Fruit fly (Drosophila melanogaster) whole organism, embryonic: ENCODE measurements around the gene CG12420.

Experiments used
- Aef1 ChIP-seq: fragments of 200-800 bp; sonication (Bioruptor generic); IDR thresholded peaks from 3 replicates; pipeline ENCODE4 v1.3.6; 2022; ENCODE audit warnings: missing biosample characterization, missing genetic modification characterization
- CG10959 ChIP-seq: fragments of 200-800 bp; sonication (Bioruptor generic); IDR thresholded peaks from 2 replicates; pipeline ENCODE4 v1.3.6; 2022; ENCODE audit warnings: missing biosample characterization, missing genetic modification characterization
- CG11247 ChIP-seq: fragments of 200-800 bp; sonication (Bioruptor generic); IDR thresholded peaks from 2 replicates; pipeline ENCODE4 v1.3.6; 2022; ENCODE audit warnings: missing biosample characterization, missing genetic modification characterization
- CG12219 ChIP-seq: fragments of 200-800 bp; sonication (Bioruptor generic); optimal IDR thresholded peaks from 3 replicates; lab custom pipeline; 2018; ENCODE audit warnings: missing biosample characterization, mild to moderate bottlenecking, missing genetic modification characterization
- CG13296 ChIP-seq: fragments of 200-800 bp; sonication (Bioruptor generic); optimal IDR thresholded peaks from 3 replicates; lab custom pipeline; 2018; ENCODE audit warnings: missing biosample characterization, mild to moderate bottlenecking, missing genetic modification characterization
- CG13775 ChIP-seq: fragments of 200-800 bp; sonication (Bioruptor generic); optimal IDR thresholded peaks from 3 replicates; lab custom pipeline; 2017; ENCODE audit warnings: missing biosample characterization, mild to moderate bottlenecking, missing genetic modification characterization
- CG14441 ChIP-seq: fragments of 200-800 bp; sonication (Bioruptor generic); IDR thresholded peaks from 2 replicates; pipeline ENCODE4 v1.3.6; 2022; ENCODE audit warnings: missing biosample characterization, missing genetic modification characterization
- CG1529 ChIP-seq: fragments of 200-800 bp; sonication (Bioruptor generic); optimal IDR thresholded peaks from 3 replicates; lab custom pipeline; 2018; ENCODE audit warnings: missing biosample characterization, missing genetic modification characterization
- CG15514 ChIP-seq: fragments of 200-800 bp; sonication (Bioruptor generic); optimal IDR thresholded peaks from 3 replicates; lab custom pipeline; 2017; ENCODE audit warnings: missing biosample characterization, missing genetic modification characterization, mild to moderate bottlenecking, moderate library complexity, missing genetic modification reagents
- CG16815 ChIP-seq: fragments of 200-800 bp; sonication (Bioruptor generic); optimal IDR thresholded peaks from 3 replicates; lab custom pipeline; 2017; ENCODE audit warnings: missing biosample characterization, mild to moderate bottlenecking, missing genetic modification characterization
- CG16863 ChIP-seq: fragments of 200-800 bp; sonication (Bioruptor generic); optimal IDR thresholded peaks from 3 replicates; lab custom pipeline; 2016; ENCODE audit warnings: missing biosample characterization, missing genetic modification characterization
- CG18262 ChIP-seq: fragments of 200-800 bp; optimal IDR thresholded peaks from 3 replicates; lab custom pipeline; 2019; ENCODE audit warnings: missing biosample characterization, mild to moderate bottlenecking, missing genetic modification characterization, moderate library complexity
- CG1832 ChIP-seq: fragments of 200-800 bp; sonication (Bioruptor generic); optimal IDR thresholded peaks from 2 replicates; lab custom pipeline; 2017; ENCODE audit warnings: missing biosample characterization, mild to moderate bottlenecking, missing genetic modification characterization, inconsistent platforms
- CG2712 ChIP-seq: fragments of 200-800 bp; optimal IDR thresholded peaks from 3 replicates; lab custom pipeline; 2019; ENCODE audit warnings: missing biosample characterization, mild to moderate bottlenecking, missing genetic modification characterization, moderate library complexity
- CG32767 ChIP-seq: fragments of 200-800 bp; sonication (Bioruptor generic); IDR thresholded peaks from 2 replicates; pipeline ENCODE4 v1.3.6; 2022; ENCODE audit warnings: missing biosample characterization, missing genetic modification characterization
- CG4707 ChIP-seq: fragments of 200-800 bp; sonication (Bioruptor generic); optimal IDR thresholded peaks from 2 replicates; lab custom pipeline; 2018; ENCODE audit warnings: missing biosample characterization, mild to moderate bottlenecking, missing genetic modification characterization, moderate library complexity
- CG5180 ChIP-seq: fragments of 200-800 bp; sonication (Bioruptor generic); optimal IDR thresholded peaks from 3 replicates; lab custom pipeline; 2017; ENCODE audit warnings: missing biosample characterization, missing genetic modification characterization, mild to moderate bottlenecking, moderate library complexity, missing genetic modification reagents
- CG7786 ChIP-seq: fragments of 200-800 bp; sonication (Bioruptor generic); optimal IDR thresholded peaks from 2 replicates; lab custom pipeline; 2016; ENCODE audit warnings: missing biosample characterization, missing genetic modification characterization
- CG8478 ChIP-seq: fragments of >200 bp; optimal IDR thresholded peaks from 2 replicates; lab custom pipeline; 2018
- Dbx ChIP-seq: fragments of 200-800 bp; sonication (Bioruptor generic); IDR thresholded peaks from 3 replicates; pipeline ENCODE4 v1.3.6; 2022; ENCODE audit warnings: missing biosample characterization, missing genetic modification characterization
- Deaf1 ChIP-seq: fragments of 200-800 bp; optimal IDR thresholded peaks from 3 replicates; lab custom pipeline; 2019; ENCODE audit warnings: missing biosample characterization, mild to moderate bottlenecking, missing genetic modification characterization, moderate library complexity
- HLHmδ ChIP-seq: fragments of 200-800 bp; sonication (Bioruptor generic); optimal IDR thresholded peaks from 2 replicates; lab custom pipeline; 2018; ENCODE audit warnings: missing biosample characterization, mild to moderate bottlenecking, missing genetic modification characterization, moderate library complexity
- HmgZ ChIP-seq: fragments of 200-800 bp; sonication (Bioruptor generic); optimal IDR thresholded peaks from 2 replicates; lab custom pipeline; 2018; ENCODE audit warnings: missing biosample characterization, mild to moderate bottlenecking, missing genetic modification characterization
- Hr51 ChIP-seq, 2 experiments: fragments of 200-800 bp; sonication (Bioruptor generic); optimal IDR thresholded peaks; 2 replicates in 1 of 2; 3 replicates in 1 of 2; lab custom pipeline; 2016 to 2018; ENCODE audit warnings: missing biosample characterization in 2 of 2, missing genetic modification characterization in 2 of 2, mild to moderate bottlenecking in 1 of 2, moderate library complexity in 1 of 2
- MESR4 ChIP-seq: fragments of 200-800 bp; sonication (Bioruptor generic); optimal IDR thresholded peaks from 2 replicates; lab custom pipeline; 2018; ENCODE audit warnings: missing biosample characterization, mild to moderate bottlenecking, missing genetic modification characterization, moderate library complexity
- Mad ChIP-seq: fragments of 200-800 bp; sonication (Bioruptor generic); optimal IDR thresholded peaks from 2 replicates; lab custom pipeline; 2016; ENCODE audit warnings: missing biosample characterization, missing genetic modification characterization
- Med ChIP-seq: fragments of 200-800 bp; sonication (Bioruptor generic); peaks from one replicate; lab custom pipeline; 2016; ENCODE audit warnings: missing biosample characterization, missing genetic modification characterization, mild to moderate bottlenecking, inconsistent platforms, moderate library complexity
- Xrp1 ChIP-seq: fragments of 200-800 bp; sonication (Bioruptor generic); IDR thresholded peaks from 2 replicates; pipeline ENCODE4 v1.3.6; 2022; ENCODE audit warnings: missing biosample characterization, missing genetic modification characterization
- br ChIP-seq: fragments of >200 bp; optimal IDR thresholded peaks from 2 replicates; lab custom pipeline; 2017
- chn ChIP-seq: fragments of 200-800 bp; sonication (Bioruptor generic); optimal IDR thresholded peaks from 2 replicates; lab custom pipeline; 2016; ENCODE audit warnings: missing biosample characterization, missing genetic modification characterization
- cwo ChIP-seq: fragments of 200-800 bp; sonication (Bioruptor generic); optimal IDR thresholded peaks from 3 replicates; lab custom pipeline; 2017; ENCODE audit warnings: missing biosample characterization, missing genetic modification characterization, mild to moderate bottlenecking, moderate library complexity, missing genetic modification reagents
- emc ChIP-seq: fragments of 200-800 bp; sonication (Bioruptor generic); optimal IDR thresholded peaks from 2 replicates; lab custom pipeline; 2016; ENCODE audit warnings: missing biosample characterization, missing genetic modification characterization
- esg ChIP-seq: fragments of 200-800 bp; sonication (Bioruptor generic); conservative IDR thresholded peaks from 2 replicates; pipeline ENCODE4 v1.3.6; 2022; ENCODE audit warnings: missing biosample characterization, missing genetic modification characterization
- eve ChIP-seq, 2 experiments: fragments of >200 bp; optimal IDR thresholded peaks; 2 replicates each; lab custom pipeline; 2017; ENCODE audit warnings: missing biosample characterization in 2 of 2, missing genetic modification characterization in 2 of 2
- hbn ChIP-seq: fragments of 200-800 bp; sonication (Bioruptor generic); IDR thresholded peaks from 2 replicates; pipeline ENCODE4 v1.3.6; 2022; ENCODE audit warnings: missing biosample characterization, missing genetic modification characterization; ENCODE audit not compliant: partially characterized antibody
- klu ChIP-seq: fragments of 200-800 bp; sonication (Bioruptor generic); IDR thresholded peaks from 2 replicates; pipeline ENCODE4 v1.3.6; 2022; ENCODE audit warnings: missing biosample characterization, missing genetic modification characterization
- mld ChIP-seq: fragments of 200-800 bp; sonication (Bioruptor generic); IDR thresholded peaks from 3 replicates; pipeline ENCODE4 v1.3.6; 2022; ENCODE audit warnings: missing biosample characterization, missing genetic modification characterization; ENCODE audit not compliant: partially characterized antibody
- nau ChIP-seq: fragments of 200-800 bp; sonication (Bioruptor generic); optimal IDR thresholded peaks from 3 replicates; lab custom pipeline; 2017; ENCODE audit warnings: missing biosample characterization, mild to moderate bottlenecking, missing genetic modification characterization, missing genetic modification reagents
- nmo ChIP-seq: fragments of 200-800 bp; sonication (Bioruptor generic); optimal IDR thresholded peaks from 2 replicates; lab custom pipeline; 2018; ENCODE audit warnings: missing biosample characterization, mild to moderate bottlenecking, missing genetic modification characterization, moderate library complexity
- phol ChIP-seq: fragments of 200-800 bp; sonication (Bioruptor generic); optimal IDR thresholded peaks from 3 replicates; lab custom pipeline; 2018; ENCODE audit warnings: missing biosample characterization, mild to moderate bottlenecking, missing genetic modification characterization, moderate library complexity
- pita ChIP-seq: fragments of 200-800 bp; sonication (Bioruptor generic); optimal IDR thresholded peaks from 2 replicates; lab custom pipeline; 2017; ENCODE audit warnings: missing biosample characterization, mild to moderate bottlenecking, missing genetic modification characterization
- pros ChIP-seq: fragments of 200-800 bp; sonication (Bioruptor generic); optimal IDR thresholded peaks from 3 replicates; lab custom pipeline; 2019; ENCODE audit warnings: missing biosample characterization, mild to moderate bottlenecking, missing genetic modification characterization, moderate library complexity
- pzg ChIP-seq: fragments of 200-800 bp; sonication (Bioruptor generic); optimal IDR thresholded peaks from 3 replicates; lab custom pipeline; 2018; ENCODE audit warnings: missing biosample characterization, mild to moderate bottlenecking, missing genetic modification characterization, moderate library complexity
- sd ChIP-seq: fragments of 200-800 bp; sonication (Bioruptor generic); optimal IDR thresholded peaks from 3 replicates; lab custom pipeline; 2018; ENCODE audit warnings: missing biosample characterization, mild to moderate bottlenecking, missing genetic modification characterization, moderate library complexity
- sima ChIP-seq: fragments of 200-800 bp; sonication (Bioruptor generic); optimal IDR thresholded peaks from 2 replicates; lab custom pipeline; 2016; ENCODE audit warnings: missing biosample characterization, missing genetic modification characterization
- slbo ChIP-seq: fragments of 200-800 bp; sonication (Bioruptor generic); IDR thresholded peaks from 2 replicates; pipeline ENCODE4 v1.3.6; 2022; ENCODE audit warnings: missing biosample characterization, missing genetic modification characterization
- slp2 ChIP-seq: fragments of 200-800 bp; sonication (Bioruptor generic); optimal IDR thresholded peaks from 2 replicates; lab custom pipeline; 2016; ENCODE audit warnings: missing biosample characterization, missing genetic modification characterization
- sr ChIP-seq: fragments of 200-800 bp; sonication (Bioruptor generic); IDR thresholded peaks from 3 replicates; pipeline ENCODE4 v1.3.6; 2022; ENCODE audit warnings: missing biosample characterization, missing genetic modification characterization
- tgo ChIP-seq: fragments of 200-800 bp; sonication (Bioruptor generic); IDR thresholded peaks from 3 replicates; pipeline ENCODE4 v1.3.6; 2022; ENCODE audit warnings: missing biosample characterization, missing genetic modification characterization

Gene CG12420

DNA sequence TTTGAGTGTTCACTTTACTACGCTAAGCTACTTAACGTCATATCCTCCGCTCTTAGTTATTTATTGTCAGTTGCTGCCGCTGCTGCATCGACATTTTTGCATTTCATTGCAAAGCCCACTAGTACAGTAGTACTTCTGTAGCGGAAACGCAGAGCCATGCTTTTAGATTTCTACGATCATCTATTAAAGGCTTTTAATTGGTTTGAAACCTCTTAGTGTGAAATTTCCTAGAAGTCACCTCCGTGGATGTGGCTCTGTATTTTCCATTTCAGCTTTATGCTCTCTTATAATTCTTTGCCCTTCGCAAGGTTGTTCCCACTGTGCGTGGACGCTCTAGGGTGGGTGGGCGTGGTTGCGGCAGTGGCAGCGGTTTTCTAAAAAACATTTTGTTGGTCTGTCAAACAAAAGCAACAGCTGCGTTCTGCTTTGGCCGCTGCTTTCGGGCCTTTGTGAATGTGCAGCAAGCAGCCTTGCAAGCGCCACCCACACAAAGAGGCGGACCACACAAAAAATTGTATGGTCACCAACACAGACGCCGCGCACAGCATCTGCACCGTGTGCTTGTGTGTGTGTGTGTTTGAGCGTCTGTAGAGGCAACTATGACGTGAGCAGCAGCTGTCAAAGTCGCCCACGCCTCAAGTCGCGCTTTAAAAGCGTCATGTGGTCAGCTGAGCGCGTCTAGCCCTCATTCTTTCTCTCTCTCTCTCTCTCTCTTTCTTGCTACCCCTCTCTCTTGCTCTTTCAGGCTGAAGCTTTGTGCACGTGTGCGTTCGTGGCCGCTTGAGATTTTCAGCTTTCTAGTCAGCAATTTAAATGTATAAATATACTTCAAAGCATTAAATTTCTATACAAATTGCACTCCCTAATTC, 44.4 kb downstream of the CG12420 start (continued):
- TF ChIP-seq sd (tag; lab: Kevin White, UChicago) (peak; percentile 16), slbo (GFP tag; lab: Robert Waterston, UW) (peak; percentile 16; the same call in 1 of the 2 replicates), CG15514 (GFP tag; lab: Kevin White, UChicago) (no peak), mld (GFP tag; lab: Robert Waterston, UW) (no peak), CG4707 (peak; percentile 19), CG13775 (GFP tag; lab: Kevin White, UChicago) (no peak), CG14441 (GFP tag; lab: Robert Waterston, UW) (0 out of 2 replicates have a peak, but pooled peaks have one; percentile 21), pita (no peak), sima (GFP tag; lab: Kevin White, UChicago) (no peak), hbn (GFP tag; lab: Robert Waterston, UW) (0 out of 2 replicates have a peak, but pooled peaks have one; percentile 25), CG18262 (tag; lab: Kevin White, UChicago) (peak; percentile 3), Deaf1 (tag; lab: Kevin White, UChicago) (no peak), chn (peak; percentile 28), pzg (GFP tag; lab: Kevin White, UChicago) (no peak), Aef1 (no peak), nau (GFP tag; lab: Kevin White, UChicago) (peak; percentile 61), HLHmδ (GFP tag; lab: Kevin White, UChicago) (no peak), eve (GFP tag; optimal IDR thresholded peaks at IDR 0.05; lab: Kevin White, UChicago) (no peak), MESR4 (GFP tag; lab: Kevin White, UChicago) (no peak), tgo (GFP tag; lab: Robert Waterston, UW) (peak; percentile 15; the same call in 1 of the 3 replicates), CG32767 (GFP tag; lab: Robert Waterston, UW) (no peak), klu (peak; percentile 25; the same call in 1 of the 2 replicates), CG16815 (GFP tag; lab: Kevin White, UChicago) (no peak), esg (GFP tag; lab: Robert Waterston, UW) (no peak), Med (GFP tag; lab: Kevin White, UChicago) (peak; percentile 67), Xrp1 (GFP tag; lab: Robert Waterston, UW) (peak; percentile 20; the same call in 1 of the 2 replicates), cwo (GFP tag; lab: Kevin White, UChicago) (peak; percentile 60), sr (GFP tag; lab: Robert Waterston, UW) (peak; percentile 87), CG7786 (no peak), CG5180 (no peak), Hr51 (GFP tag; optimal IDR thresholded peaks at IDR 0.05; lab: Kevin White, UChicago) (peak in 1 of 2 experiments; percentile 7), Mad (no peak), emc (GFP tag; lab: Kevin White, UChicago) (no peak), CG10959 (GFP tag; lab: Robert Waterston, UW) (no peak), CG16863 (GFP tag; lab: Kevin White, UChicago) (no peak), HmgZ (no peak), CG11247 (GFP tag; lab: Robert Waterston, UW) (no peak), pros (peak; percentile 11), Dbx (0 out of 3 replicates have a peak, but pooled peaks have one; percentile 11), CG2712 (tag; lab: Kevin White, UChicago) (no peak), br (lab: Kevin White, UChicago) (no peak), CG1832 (GFP tag; lab: Kevin White, UChicago) (peak; percentile 54), CG8478 (lab: Kevin White, UChicago) (peak; percentile 70), CG12219 (GFP tag; lab: Kevin White, UChicago) (no peak), CG1529 (no peak), phol (tag; lab: Kevin White, UChicago) (peak; percentile 6), nmo (GFP tag; lab: Kevin White, UChicago) (no peak), CG13296 (GFP tag; lab: Kevin White, UChicago) (no peak), slp2 (GFP tag; lab: Kevin White, UChicago) (no peak)
